Fruit fly (Drosophila melanogaster) whole organism, embryonic: ENCODE measurements around the gene east.

Experiments
- BEAF-32 ChIP-seq: fragments of 200-800 bp; sonication (Bioruptor generic); optimal IDR thresholded peaks from 3 replicates; lab custom pipeline; 2017; ENCODE audit warnings: missing biosample characterization, missing genetic modification characterization, mild to moderate bottlenecking, moderate library complexity, missing genetic modification reagents
- Bgb ChIP-seq: fragments of 200-800 bp; sonication (Bioruptor generic); IDR thresholded peaks from 2 replicates; pipeline ENCODE4 v1.3.6; 2022; ENCODE audit warnings: missing biosample characterization, missing genetic modification characterization; ENCODE audit not compliant: partially characterized antibody
- CG10267 ChIP-seq: fragments of 200-800 bp; sonication (Bioruptor generic); optimal IDR thresholded peaks from 2 replicates; lab custom pipeline; 2018; ENCODE audit warnings: missing biosample characterization, mild to moderate bottlenecking, missing genetic modification characterization, moderate library complexity
- CG10366 ChIP-seq: fragments of 200-800 bp; sonication (Bioruptor generic); IDR thresholded peaks from 2 replicates; pipeline ENCODE4 v1.3.6; 2022; ENCODE audit warnings: missing biosample characterization, missing genetic modification characterization
- CG10654 ChIP-seq: fragments of 200-800 bp; sonication (Bioruptor generic); optimal IDR thresholded peaks from 2 replicates; lab custom pipeline; 2016; ENCODE audit warnings: missing biosample characterization, missing genetic modification characterization
- CG13287 ChIP-seq: fragments of 200-800 bp; sonication (Bioruptor generic); IDR thresholded peaks from 2 replicates; pipeline ENCODE4 v1.3.6; 2022; ENCODE audit warnings: missing biosample characterization, missing genetic modification characterization; ENCODE audit not compliant: partially characterized antibody
- CG13296 ChIP-seq: fragments of 200-800 bp; sonication (Bioruptor generic); optimal IDR thresholded peaks from 3 replicates; lab custom pipeline; 2018; ENCODE audit warnings: missing biosample characterization, mild to moderate bottlenecking, missing genetic modification characterization
- CG14965 ChIP-seq: fragments of 200-800 bp; sonication (Bioruptor generic); optimal IDR thresholded peaks from 2 replicates; lab custom pipeline; 2016; ENCODE audit warnings: missing biosample characterization, missing genetic modification characterization, borderline replicate concordance
- CG15073 ChIP-seq: fragments of 200-800 bp; sonication (Bioruptor generic); optimal IDR thresholded peaks from 2 replicates; lab custom pipeline; 2016; ENCODE audit warnings: missing biosample characterization, missing genetic modification characterization
- CG1603 ChIP-seq: fragments of 200-800 bp; sonication (Bioruptor generic); optimal IDR thresholded peaks from 2 replicates; lab custom pipeline; 2019; ENCODE audit warnings: missing biosample characterization, mild to moderate bottlenecking, missing genetic modification characterization, moderate library complexity
- CG17186 ChIP-seq: fragments of 200-800 bp; sonication (Bioruptor generic); optimal IDR thresholded peaks from 3 replicates; lab custom pipeline; 2017; ENCODE audit warnings: missing biosample characterization, missing genetic modification reagents, missing genetic modification characterization
- CG17328 ChIP-seq: fragments of 200-800 bp; sonication (Bioruptor generic); IDR thresholded peaks from 2 replicates; pipeline ENCODE4 v1.3.6; 2022; ENCODE audit warnings: missing biosample characterization, missing genetic modification characterization
- CG2712 ChIP-seq: fragments of 200-800 bp; optimal IDR thresholded peaks from 3 replicates; lab custom pipeline; 2019; ENCODE audit warnings: missing biosample characterization, mild to moderate bottlenecking, missing genetic modification characterization, moderate library complexity
- CG34422 ChIP-seq: fragments of 200-800 bp; sonication (Bioruptor generic); IDR thresholded peaks from 3 replicates; pipeline ENCODE4 v1.3.6; 2022; ENCODE audit warnings: missing biosample characterization, missing genetic modification characterization
- CG3838 ChIP-seq: fragments of 200-800 bp; sonication (Bioruptor generic); optimal IDR thresholded peaks from 3 replicates; lab custom pipeline; 2016; ENCODE audit warnings: missing biosample characterization, missing genetic modification characterization
- CG3995 ChIP-seq: fragments of 200-800 bp; sonication (Bioruptor generic); optimal IDR thresholded peaks from 3 replicates; lab custom pipeline; 2016; ENCODE audit warnings: missing biosample characterization, missing genetic modification characterization
- CG42726 ChIP-seq: fragments of 200-800 bp; sonication (Bioruptor generic); IDR thresholded peaks from 2 replicates; pipeline ENCODE4 v1.3.6; 2022; ENCODE audit warnings: missing biosample characterization, missing genetic modification characterization; ENCODE audit not compliant: partially characterized antibody
- CG4617 ChIP-seq: fragments of 200-800 bp; sonication (Bioruptor generic); optimal IDR thresholded peaks from 3 replicates; lab custom pipeline; 2016; ENCODE audit warnings: missing biosample characterization, missing genetic modification characterization, borderline replicate concordance
- CG6272 ChIP-seq: fragments of 200-800 bp; sonication (Bioruptor generic); IDR thresholded peaks from 2 replicates; pipeline ENCODE4 v1.3.6; 2022; ENCODE audit warnings: missing biosample characterization, missing genetic modification characterization
- CG7839 ChIP-seq: fragments of 200-800 bp; sonication (Bioruptor generic); optimal IDR thresholded peaks from 3 replicates; lab custom pipeline; 2018; ENCODE audit warnings: missing biosample characterization, mild to moderate bottlenecking, missing genetic modification characterization, moderate library complexity
- CG8944 ChIP-seq: fragments of 200-800 bp; sonication (Bioruptor generic); optimal IDR thresholded peaks from 3 replicates; lab custom pipeline; 2016; ENCODE audit warnings: missing biosample characterization, missing genetic modification characterization
- CG9932 ChIP-seq: fragments of 200-800 bp; sonication (Bioruptor generic); IDR thresholded peaks from 2 replicates; pipeline ENCODE4 v1.3.6; 2022; ENCODE audit warnings: missing biosample characterization, missing genetic modification characterization
- Dek ChIP-seq: fragments of 200-800 bp; sonication (Bioruptor generic); optimal IDR thresholded peaks from 3 replicates; lab custom pipeline; 2019; ENCODE audit warnings: missing biosample characterization, mild to moderate bottlenecking, missing genetic modification characterization, moderate library complexity
- E2f1 ChIP-seq: fragments of 200-800 bp; sonication (Bioruptor generic); IDR thresholded peaks from 2 replicates; pipeline ENCODE4 v1.3.6; 2022; ENCODE audit warnings: missing biosample characterization, missing genetic modification characterization
- HLH4C ChIP-seq: fragments of 200-800 bp; sonication (Bioruptor generic); IDR thresholded peaks from 3 replicates; pipeline ENCODE4 v1.3.6; 2022; ENCODE audit warnings: missing biosample characterization, missing genetic modification characterization; ENCODE audit not compliant: partially characterized antibody
- Hand ChIP-seq: fragments of 200-800 bp; sonication (Bioruptor generic); optimal IDR thresholded peaks from 2 replicates; lab custom pipeline; 2017; ENCODE audit warnings: mild to moderate bottlenecking, missing biosample characterization, missing genetic modification reagents, missing genetic modification characterization
- HmgZ ChIP-seq: fragments of 200-800 bp; sonication (Bioruptor generic); optimal IDR thresholded peaks from 2 replicates; lab custom pipeline; 2018; ENCODE audit warnings: missing biosample characterization, mild to moderate bottlenecking, missing genetic modification characterization
- Hr51 ChIP-seq, 2 experiments: fragments of 200-800 bp; sonication (Bioruptor generic); optimal IDR thresholded peaks; 2 replicates in 1 of 2; 3 replicates in 1 of 2; lab custom pipeline; 2016 to 2018; ENCODE audit warnings: missing biosample characterization in 2 of 2, missing genetic modification characterization in 2 of 2, mild to moderate bottlenecking in 1 of 2, moderate library complexity in 1 of 2
- Hsf ChIP-seq: fragments of 200-800 bp; sonication (Bioruptor generic); optimal IDR thresholded peaks from 3 replicates; lab custom pipeline; 2016; ENCODE audit warnings: missing biosample characterization, missing genetic modification characterization
- PHDP ChIP-seq: fragments of 200-800 bp; sonication (Bioruptor generic); optimal IDR thresholded peaks from 3 replicates; lab custom pipeline; 2018; ENCODE audit warnings: missing biosample characterization, mild to moderate bottlenecking, missing genetic modification characterization, moderate library complexity
- Rx ChIP-seq: fragments of 200-800 bp; sonication (Bioruptor generic); IDR thresholded peaks from 2 replicates; pipeline ENCODE4 v1.3.6; 2022; ENCODE audit warnings: missing biosample characterization, missing genetic modification characterization
- Sox102F ChIP-seq: fragments of 200-800 bp; sonication (Bioruptor generic); optimal IDR thresholded peaks from 2 replicates; lab custom pipeline; 2018; ENCODE audit warnings: missing biosample characterization, mild to moderate bottlenecking, missing genetic modification characterization, moderate library complexity
- Sry-β ChIP-seq: fragments of 200-800 bp; sonication (Bioruptor generic); optimal IDR thresholded peaks from 2 replicates; lab custom pipeline; 2018; ENCODE audit warnings: missing biosample characterization, mild to moderate bottlenecking, missing genetic modification characterization, moderate library complexity
- Stat92E ChIP-seq, 3 experiments: fragments of >200 bp in 2 of 3; fragments of 200-800 bp in 1 of 3; sonication (Bioruptor generic) in 1 of 3; optimal IDR thresholded peaks; 2 replicates each; lab custom pipeline; 2017 to 2019; ENCODE audit warnings: missing biosample characterization in 3 of 3, missing genetic modification characterization in 3 of 3, mild to moderate bottlenecking in 1 of 3, moderate library complexity in 1 of 3
- YL-1 ChIP-seq: fragments of 200-800 bp; sonication (Bioruptor generic); optimal IDR thresholded peaks from 3 replicates; lab custom pipeline; 2017; ENCODE audit warnings: missing biosample characterization, mild to moderate bottlenecking, missing genetic modification characterization
- bab2 ChIP-seq: fragments of 200-800 bp; sonication (Bioruptor generic); optimal IDR thresholded peaks from 2 replicates; lab custom pipeline; 2016; ENCODE audit warnings: missing biosample characterization, missing genetic modification characterization
- bcd ChIP-seq: fragments of 200-800 bp; sonication (Bioruptor generic); optimal IDR thresholded peaks from 2 replicates; lab custom pipeline; 2017; ENCODE audit warnings: missing biosample characterization, mild to moderate bottlenecking, missing genetic modification characterization
- bsh ChIP-seq, 2 experiments: fragments of 200-800 bp; sonication (Bioruptor generic); optimal IDR thresholded peaks; 2 replicates each; lab custom pipeline; 2017 to 2018; ENCODE audit warnings: mild to moderate bottlenecking in 2 of 2, missing biosample characterization in 2 of 2, missing genetic modification characterization in 2 of 2, moderate library complexity in 1 of 2
- danr ChIP-seq: fragments of 200-800 bp; sonication (Bioruptor generic); IDR thresholded peaks from 2 replicates; pipeline ENCODE4 v1.3.6; 2022; ENCODE audit warnings: missing biosample characterization, missing genetic modification characterization
- gsb ChIP-seq: fragments of 200-800 bp; sonication (Bioruptor generic); IDR thresholded peaks from 2 replicates; pipeline ENCODE4 v1.3.6; 2022; ENCODE audit warnings: missing biosample characterization, missing genetic modification characterization
- maf-S ChIP-seq: fragments of 200-800 bp; sonication (Bioruptor generic); optimal IDR thresholded peaks from 2 replicates; lab custom pipeline; 2016; ENCODE audit warnings: missing biosample characterization, missing genetic modification characterization
- nau ChIP-seq: fragments of 200-800 bp; sonication (Bioruptor generic); optimal IDR thresholded peaks from 3 replicates; lab custom pipeline; 2017; ENCODE audit warnings: missing biosample characterization, mild to moderate bottlenecking, missing genetic modification characterization, missing genetic modification reagents
- p53 ChIP-seq: fragments of 200-800 bp; sonication (Bioruptor generic); optimal IDR thresholded peaks from 2 replicates; lab custom pipeline; 2016; ENCODE audit warnings: missing biosample characterization, missing genetic modification characterization
- pita ChIP-seq: fragments of 200-800 bp; sonication (Bioruptor generic); optimal IDR thresholded peaks from 2 replicates; lab custom pipeline; 2017; ENCODE audit warnings: missing biosample characterization, mild to moderate bottlenecking, missing genetic modification characterization
- pzg ChIP-seq: fragments of 200-800 bp; sonication (Bioruptor generic); optimal IDR thresholded peaks from 3 replicates; lab custom pipeline; 2018; ENCODE audit warnings: missing biosample characterization, mild to moderate bottlenecking, missing genetic modification characterization, moderate library complexity
- row ChIP-seq: fragments of 200-800 bp; sonication (Bioruptor generic); IDR thresholded peaks from 3 replicates; pipeline ENCODE4 v1.3.6; 2022; ENCODE audit warnings: missing biosample characterization, missing genetic modification characterization
- slou ChIP-seq: fragments of 200-800 bp; sonication (Bioruptor generic); optimal IDR thresholded peaks from 3 replicates; lab custom pipeline; 2016; ENCODE audit warnings: missing biosample characterization, missing genetic modification characterization
- stwl ChIP-seq: fragments of 200-800 bp; sonication (Bioruptor generic); optimal IDR thresholded peaks from 3 replicates; lab custom pipeline; 2018; ENCODE audit warnings: missing biosample characterization, mild to moderate bottlenecking, missing genetic modification characterization, moderate library complexity
- tio ChIP-seq: fragments of 200-800 bp; sonication (Bioruptor generic); optimal IDR thresholded peaks from 2 replicates; lab custom pipeline; 2017; ENCODE audit warnings: missing biosample characterization, missing genetic modification characterization, inconsistent platforms
- zfh2 ChIP-seq: fragments of 200-800 bp; sonication (Bioruptor generic); optimal IDR thresholded peaks from 2 replicates; lab custom pipeline; 2016; ENCODE audit warnings: missing biosample characterization, missing genetic modification characterization

east gene

dm6 chrX:2065073-2065472 lies 54.4 kb downstream of the east start, which contains the start of gene CG4281 (continued):
- TF ChIP-seq stwl (tag; lab: Kevin White, UChicago) (peak; percentile 56), bcd (GFP tag; lab: Kevin White, UChicago) (no peak), p53 (peak; percentile 74), E2f1 (GFP tag; lab: Robert Waterston, UW) (no peak), BEAF-32 (GFP tag; lab: Kevin White, UChicago) (peak; percentile 88), CG10654 (no peak), CG2712 (peak; percentile 22), CG1603 (tag; lab: Kevin White, UChicago) (peak; percentile 14), CG15073 (GFP tag; lab: Kevin White, UChicago) (no peak), CG42726 (GFP tag; lab: Robert Waterston, UW) (peak; percentile 61; the same call in 1 of the 2 replicates), pita (no peak), CG3995 (peak; percentile 36), CG3838 (GFP tag; lab: Kevin White, UChicago) (no peak), CG17186 (GFP tag; lab: Kevin White, UChicago) (peak; percentile 1), HmgZ (tag; lab: Kevin White, UChicago) (peak; percentile 44), Dek (tag; lab: Kevin White, UChicago) (no peak), CG13287 (peak; percentile 99), CG6272 (GFP tag; lab: Robert Waterston, UW) (no peak), CG4617 (peak; percentile 8), CG10267 (tag; lab: Kevin White, UChicago) (peak; percentile 80), Stat92E (GFP tag; optimal IDR thresholded peaks at IDR 0.05; lab: Kevin White, UChicago) (peak in 1 of 3 experiments; percentile 41), CG8944 (no peak), HLH4C (GFP tag; lab: Robert Waterston, UW) (peak; percentile 97), zfh2 (GFP tag; lab: Kevin White, UChicago) (no peak), CG34422 (no peak), CG9932 (GFP tag; lab: Robert Waterston, UW) (no peak), Hsf (GFP tag; lab: Kevin White, UChicago) (peak; percentile 12), nau (GFP tag; lab: Kevin White, UChicago) (no peak), CG13296 (no peak), Bgb (GFP tag; lab: Robert Waterston, UW) (peak; percentile 93), CG17328 (GFP tag; lab: Robert Waterston, UW) (no peak), Hand (GFP tag; lab: Kevin White, UChicago) (no peak), CG10366 (GFP tag; lab: Robert Waterston, UW) (no peak), Hr51 (GFP tag; optimal IDR thresholded peaks at IDR 0.05; lab: Kevin White, UChicago) (no peak), tio (no peak), pzg (GFP tag; lab: Kevin White, UChicago) (peak; percentile 67), row (peak; percentile 64), slou (GFP tag; lab: Kevin White, UChicago) (no peak), Rx (no peak), Sox102F (no peak), YL-1 (GFP tag; lab: Kevin White, UChicago) (peak; percentile 27), bsh (GFP tag; optimal IDR thresholded peaks at IDR 0.05; lab: Kevin White, UChicago) (no peak), bab2 (no peak), maf-S (GFP tag; lab: Kevin White, UChicago) (no peak), PHDP (tag; lab: Kevin White, UChicago) (peak; percentile 10), CG7839 (tag; lab: Kevin White, UChicago) (no peak), CG14965 (GFP tag; lab: Kevin White, UChicago) (no peak), gsb (GFP tag; lab: Robert Waterston, UW) (no peak), danr (GFP tag; lab: Robert Waterston, UW) (no peak), Sry-β (peak; percentile 82)
